Fruit fly (Drosophila melanogaster) Kc167 (cell line): ENCODE data around the gene p38a.

Experiments
- Myc ChIP-seq: fragments of >200 bp; optimal IDR thresholded peaks from 2 replicates; lab custom pipeline; 2017; ENCODE audit warnings: missing external identifiers
- h ChIP-seq: fragments of >200 bp; optimal IDR thresholded peaks from 3 replicates; lab custom pipeline; 2018; ENCODE audit warnings: missing external identifiers
- insv ChIP-seq: fragments of >200 bp; optimal IDR thresholded peaks from 3 replicates; lab custom pipeline; 2018; ENCODE audit warnings: missing external identifiers
- psq ChIP-seq: fragments of >200 bp; optimal IDR thresholded peaks from 2 replicates; lab custom pipeline; 2017; ENCODE audit warnings: missing external identifiers

- TF ChIP-seq insv (lab: Kevin White, UChicago) (no peak), Myc (no peak), h (no peak), psq (lab: Kevin White, UChicago) (no peak)
These were observed 8.7 kb downstream of the p38a start for dm6 chr3R:24143372-24143771.
